Worm (Caenorhabditis elegans): Measurements from ENCODE around the gene F36F12.3.

F36F12.3 gene

ce11 chrV:2135323-2135722 lies 49.7 kb downstream of the F36F12.3 start:
- TF ChIP-seq nhr-76 (tag; optimal IDR thresholded peaks at IDR 0.05) (no peak), zip-8 (tag; optimal IDR thresholded peaks at IDR 0.05) (no peak), sptf-1 (tag; optimal IDR thresholded peaks at IDR 0.05) (peak; percentile 8), unc-62 (GFP tag; optimal IDR thresholded peaks at IDR 0.05) (no peak), tbx-8 (GFP tag; optimal IDR thresholded peaks at IDR 0.05) (no peak), bed-3 (GFP tag; optimal IDR thresholded peaks at IDR 0.05) (no peak), ces-1 (GFP tag; optimal IDR thresholded peaks at IDR 0.05) (no peak), nhr-237 (tag; optimal IDR thresholded peaks at IDR 0.05) (no peak), ceh-83 (GFP tag; optimal IDR thresholded peaks at IDR 0.05) (no peak), unc-39 (tag; optimal IDR thresholded peaks at IDR 0.05) (no peak), nhr-12 (tag; optimal IDR thresholded peaks at IDR 0.05) (no peak), flh-1 (GFP tag; optimal IDR thresholded peaks at IDR 0.05) (no peak), unc-120 (tag; optimal IDR thresholded peaks at IDR 0.05; ENCODE audit: poor library complexity, severe bottlenecking) (peak; percentile 34)

ce11 chrV:2137010-2137409 lies 51.4 kb downstream of the F36F12.3 start:
- no peak for TF ChIP-seq drap-1 (GFP tag; optimal IDR thresholded peaks at IDR 0.05)
- no peak for TF ChIP-seq bed-3 (GFP tag; optimal IDR thresholded peaks at IDR 0.05)

- no peak for TF ChIP-seq unc-39 (tag; optimal IDR thresholded peaks at IDR 0.05)
Observed at ce11 chrV:2138287-2138686, 52.7 kb downstream of the F36F12.3 start.
